Fruit fly (Drosophila melanogaster) whole organism, embryonic: ENCODE measurements around the gene CG5180.

Experiments used
- C15 ChIP-seq: fragments of 200-800 bp; sonication (Bioruptor generic); IDR thresholded peaks from 3 replicates; pipeline ENCODE4 v1.3.6; 2022; ENCODE audit warnings: missing biosample characterization, missing genetic modification characterization
- CG10979 ChIP-seq: fragments of 200-800 bp; sonication (Bioruptor generic); optimal IDR thresholded peaks from 2 replicates; lab custom pipeline; 2018; ENCODE audit warnings: missing biosample characterization, mild to moderate bottlenecking, missing genetic modification characterization, moderate library complexity
- CG11247 ChIP-seq: fragments of 200-800 bp; sonication (Bioruptor generic); IDR thresholded peaks from 2 replicates; pipeline ENCODE4 v1.3.6; 2022; ENCODE audit warnings: missing biosample characterization, missing genetic modification characterization
- CG15696 ChIP-seq: fragments of 200-800 bp; sonication (Bioruptor generic); optimal IDR thresholded peaks from 2 replicates; lab custom pipeline; 2019; ENCODE audit warnings: missing biosample characterization, mild to moderate bottlenecking, missing genetic modification characterization, moderate library complexity
- CG17359 ChIP-seq: fragments of 200-800 bp; sonication (Bioruptor generic); optimal IDR thresholded peaks from 3 replicates; lab custom pipeline; 2018; ENCODE audit warnings: missing biosample characterization, mild to moderate bottlenecking, missing genetic modification characterization, moderate library complexity
- CG30431 ChIP-seq: fragments of 200-800 bp; sonication (Bioruptor generic); optimal IDR thresholded peaks from 2 replicates; lab custom pipeline; 2017; ENCODE audit warnings: missing biosample characterization, missing genetic modification characterization
- Dek ChIP-seq: fragments of 200-800 bp; sonication (Bioruptor generic); optimal IDR thresholded peaks from 3 replicates; lab custom pipeline; 2019; ENCODE audit warnings: missing biosample characterization, mild to moderate bottlenecking, missing genetic modification characterization, moderate library complexity
- GATAe ChIP-seq: fragments of 200-800 bp; sonication (Bioruptor generic); conservative IDR thresholded peaks from 2 replicates; pipeline ENCODE4 v1.3.6; 2022; ENCODE audit warnings: missing biosample characterization, missing genetic modification characterization
- Rfx ChIP-seq: fragments of 200-800 bp; sonication (Bioruptor generic); IDR thresholded peaks from 2 replicates; pipeline ENCODE4 v1.3.6; 2022; ENCODE audit warnings: missing biosample characterization, missing genetic modification characterization
- hkb ChIP-seq, 2 experiments: fragments of 200-800 bp in 1 of 2; fragments of >200 bp in 1 of 2; sonication (Bioruptor generic) in 1 of 2; IDR thresholded peaks in 1 of 2; optimal IDR thresholded peaks in 1 of 2; 2 replicates each; pipeline versions ENCODE4 v1.3.6 to Lab custom; 2017 to 2022; ENCODE audit warnings: missing biosample characterization in 1 of 2, missing genetic modification characterization in 1 of 2
- slbo ChIP-seq: fragments of 200-800 bp; sonication (Bioruptor generic); IDR thresholded peaks from 2 replicates; pipeline ENCODE4 v1.3.6; 2022; ENCODE audit warnings: missing biosample characterization, missing genetic modification characterization
- vfl ChIP-seq: fragments of 200-800 bp; sonication (Bioruptor generic); optimal IDR thresholded peaks from 2 replicates; lab custom pipeline; 2016; ENCODE audit warnings: missing biosample characterization, missing genetic modification characterization

DNA sequence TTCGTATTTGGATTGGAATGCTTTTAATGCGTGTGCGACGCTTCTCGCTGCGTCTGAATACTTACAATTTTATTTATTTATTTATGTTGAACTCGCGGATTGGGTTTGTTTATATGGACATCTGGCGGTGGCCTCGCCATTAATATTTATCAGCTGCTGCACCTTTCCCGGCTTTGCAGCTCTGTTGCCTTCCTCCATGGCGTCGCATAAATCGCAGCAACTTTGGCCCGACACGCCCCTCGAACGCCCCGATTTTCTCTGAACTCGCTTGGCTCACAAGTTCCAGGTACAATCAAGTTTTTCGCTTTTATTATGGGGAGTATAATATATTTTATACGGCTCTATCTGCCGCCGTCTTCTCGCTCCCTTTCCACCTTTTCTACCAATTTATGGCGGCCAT, 42.4 kb downstream of the CG5180 start:
- TF ChIP-seq hkb (optimal IDR thresholded peaks at IDR 0.05; lab: Kevin White, UChicago), result no peak
- TF ChIP-seq hkb (GFP tag; IDR thresholded peaks at IDR 0.05; lab: Robert Waterston, UW), result no peak
- TF ChIP-seq Rfx (GFP tag; lab: Robert Waterston, UW), result no peak
- no peak for TF ChIP-seq CG11247
- TF ChIP-seq CG10979, result no peak
- no peak for TF ChIP-seq C15 (GFP tag; lab: Robert Waterston, UW)
- no peak for TF ChIP-seq CG15696
- TF ChIP-seq Dek (tag; lab: Kevin White, UChicago), result no peak
- no peak for TF ChIP-seq slbo (GFP tag; lab: Robert Waterston, UW)
- no peak for TF ChIP-seq CG30431 (GFP tag; lab: Kevin White, UChicago)
- TF ChIP-seq CG17359 (tag; lab: Kevin White, UChicago), result no peak
- TF ChIP-seq vfl (GFP tag; lab: Kevin White, UChicago), result no peak
- TF ChIP-seq GATAe (GFP tag; lab: Robert Waterston, UW), result no peak
